Worm (Caenorhabditis elegans) whole organism, L4 larva: ENCODE data around the gene K11H12.4.
A peak's percentile ranks its signal among the peaks of the same experiment; 100 is the strongest.

Experiments
- F49E8.2 ChIP-seq: sonication (generic microtip); optimal IDR thresholded peaks from 2 replicates; lab custom pipeline; 2016; ENCODE audit warnings: missing compliant biosample characterization, mild to moderate bottlenecking, missing genetic modification characterization, borderline replicate concordance
- T26A8.4 ChIP-seq: fragments of 200-800 bp; sonication (Bioruptor generic); IDR thresholded peaks from 2 replicates; pipeline ENCODE4 v1.3.6; 2022; ENCODE audit warnings: missing genetic modification characterization, missing compliant biosample characterization
- ZK337.2 ChIP-seq: fragments of 200-800 bp; sonication (Bioruptor generic); IDR thresholded peaks from 2 replicates; pipeline ENCODE4 v1.3.6; 2022; ENCODE audit warnings: missing genetic modification reagents, missing genetic modification characterization, missing compliant biosample characterization
- aha-1 ChIP-seq: fragments of 150-350 bp; peaks from one replicate; lab custom pipeline; 2014; ENCODE audit warnings: missing biosample characterization, missing genetic modification characterization
- aly-2 ChIP-seq: sonication (generic microtip); optimal IDR thresholded peaks from 2 replicates; lab custom pipeline; 2018; ENCODE audit warnings: missing biosample characterization, missing genetic modification characterization
- ama-1 ChIP-seq: fragments of 150-350 bp; optimal IDR thresholded peaks from 2 replicates; lab custom pipeline; 2014; ENCODE audit warnings: inconsistent platforms, mixed read lengths
- ceh-20 ChIP-seq: fragments of 200-800 bp; sonication (Bioruptor generic); IDR thresholded peaks from 2 replicates; pipeline ENCODE4 v1.3.6; 2022; ENCODE audit warnings: missing genetic modification reagents, missing genetic modification characterization, missing compliant biosample characterization
- ceh-28 ChIP-seq: fragments of 150-350 bp; optimal IDR thresholded peaks from 2 replicates; lab custom pipeline; 2014; ENCODE audit warnings: missing biosample characterization, missing genetic modification reagents, missing genetic modification characterization
- ces-1 ChIP-seq: fragments of 150-350 bp; sonication (generic microtip); optimal IDR thresholded peaks from 4 replicates; lab custom pipeline; 2014; ENCODE audit warnings: missing biosample characterization, missing genetic modification reagents, missing genetic modification characterization
- ctbp-1 ChIP-seq: fragments of 200-800 bp; sonication (Bioruptor generic); IDR thresholded peaks from 2 replicates; pipeline ENCODE4 v1.3.6; 2022; ENCODE audit warnings: missing genetic modification reagents, missing genetic modification characterization, missing compliant biosample characterization
- daf-12 ChIP-seq: fragments of 150-350 bp; optimal IDR thresholded peaks from 2 replicates; lab custom pipeline; 2014; ENCODE audit warnings: missing biosample characterization, missing genetic modification reagents, missing genetic modification characterization
- daf-19 ChIP-seq: fragments of 200-800 bp; sonication (Bioruptor generic); conservative IDR thresholded peaks from 2 replicates; pipeline ENCODE4 v1.3.6; 2022; ENCODE audit warnings: missing genetic modification characterization, missing compliant biosample characterization
- daf-8 ChIP-seq: fragments of 200-800 bp; sonication (Bioruptor generic); IDR thresholded peaks from 2 replicates; pipeline ENCODE4 v1.3.6; 2022; ENCODE audit warnings: missing genetic modification characterization, missing compliant biosample characterization
- dmd-8 ChIP-seq: fragments of 200-800 bp; sonication (Bioruptor generic); IDR thresholded peaks from 2 replicates; pipeline ENCODE4 v1.3.6; 2022; ENCODE audit warnings: missing genetic modification characterization, missing compliant biosample characterization
- dve-1 ChIP-seq: sonication (generic microtip); optimal IDR thresholded peaks from 2 replicates; lab custom pipeline; 2017; ENCODE audit warnings: antibody characterized with exemption, mild to moderate bottlenecking, missing genetic modification characterization, missing compliant biosample characterization; ENCODE audit not compliant: insufficient read depth
- egl-43 ChIP-seq: fragments of 200-800 bp; sonication (Bioruptor generic); IDR thresholded peaks from 2 replicates; pipeline ENCODE4 v1.3.6; 2022; ENCODE audit warnings: missing genetic modification reagents, missing genetic modification characterization, missing compliant biosample characterization
- fos-1 ChIP-seq: fragments of 150-350 bp; optimal IDR thresholded peaks from 2 replicates; lab custom pipeline; 2014; ENCODE audit warnings: missing biosample characterization, missing genetic modification characterization
- gei-8 ChIP-seq: fragments of 200-800 bp; sonication (Bioruptor generic); optimal IDR thresholded peaks from 2 replicates; lab custom pipeline; 2018; ENCODE audit warnings: mild to moderate bottlenecking, missing genetic modification characterization, missing compliant biosample characterization
- hlh-30 ChIP-seq: sonication (generic microtip); optimal IDR thresholded peaks from 2 replicates; lab custom pipeline; 2017; ENCODE audit warnings: antibody characterized with exemption, mild to moderate bottlenecking, missing genetic modification characterization, missing compliant biosample characterization; ENCODE audit not compliant: insufficient read depth
- hmg-1.1 ChIP-seq: fragments of 200-800 bp; sonication (Bioruptor generic); IDR thresholded peaks from 2 replicates; pipeline ENCODE4 v1.3.6; 2022; ENCODE audit warnings: missing genetic modification reagents, missing genetic modification characterization, missing compliant biosample characterization
- lim-7 ChIP-seq: fragments of 200-800 bp; sonication (Bioruptor generic); IDR thresholded peaks from 2 replicates; pipeline ENCODE4 v1.3.6; 2022; ENCODE audit warnings: missing genetic modification characterization, missing compliant biosample characterization
- lin-1 ChIP-seq: fragments of 200-800 bp; sonication (Bioruptor generic); IDR thresholded peaks from 2 replicates; pipeline ENCODE4 v1.3.6; 2022; ENCODE audit warnings: missing genetic modification reagents, missing genetic modification characterization, missing compliant biosample characterization
- lin-13 ChIP-seq: fragments of 150-350 bp; optimal IDR thresholded peaks from 2 replicates; lab custom pipeline; 2014; ENCODE audit warnings: missing biosample characterization, missing genetic modification reagents, missing genetic modification characterization
- lin-29 ChIP-seq: fragments of 200-800 bp; sonication (Bioruptor generic); IDR thresholded peaks from 2 replicates; pipeline ENCODE4 v1.3.6; 2022; ENCODE audit warnings: missing genetic modification reagents, missing genetic modification characterization, missing compliant biosample characterization
- lin-39 ChIP-seq: fragments of 150-350 bp; optimal IDR thresholded peaks from 2 replicates; lab custom pipeline; 2014; ENCODE audit warnings: missing biosample characterization, missing genetic modification reagents, missing genetic modification characterization
- lir-3 ChIP-seq: sonication (generic microtip); optimal IDR thresholded peaks from 2 replicates; lab custom pipeline; 2016; ENCODE audit warnings: mild to moderate bottlenecking, missing genetic modification characterization, missing compliant biosample characterization
- lsy-2 ChIP-seq, 2 experiments: fragments of 150-350 bp in 1 of 2; sonication (generic microtip) in 1 of 2; optimal IDR thresholded peaks; 2 replicates each; lab custom pipeline; 2014 to 2017; ENCODE audit warnings: missing biosample characterization in 2 of 2, missing genetic modification characterization in 2 of 2
- madf-5 ChIP-seq, 2 experiments: fragments of 200-800 bp; sonication (Bioruptor generic); IDR thresholded peaks; 2 replicates each; pipeline ENCODE4 v1.3.6; 2022; ENCODE audit warnings: missing compliant biosample characterization in 2 of 2, missing genetic modification characterization in 2 of 2
- madf-9 ChIP-seq: fragments of 200-800 bp; sonication (Bioruptor generic); conservative IDR thresholded peaks from 2 replicates; pipeline ENCODE4 v1.3.6; 2022; ENCODE audit warnings: missing genetic modification reagents, missing genetic modification characterization, missing compliant biosample characterization
- mep-1 ChIP-seq: fragments of 150-350 bp; sonication (generic microtip); optimal IDR thresholded peaks from 3 replicates; lab custom pipeline; 2014; ENCODE audit warnings: missing biosample characterization, missing genetic modification characterization
- mxl-3 ChIP-seq: fragments of 200-800 bp; sonication (Bioruptor generic); optimal IDR thresholded peaks from 2 replicates; lab custom pipeline; 2018; ENCODE audit warnings: mild to moderate bottlenecking, missing genetic modification characterization, missing compliant biosample characterization
- nhr-111 ChIP-seq: fragments of 200-800 bp; sonication (Bioruptor generic); optimal IDR thresholded peaks from 2 replicates; lab custom pipeline; 2018; ENCODE audit warnings: mild to moderate bottlenecking, missing genetic modification characterization, missing compliant biosample characterization
- nhr-237 ChIP-seq: sonication (generic microtip); optimal IDR thresholded peaks from 2 replicates; lab custom pipeline; 2017; ENCODE audit warnings: missing biosample characterization, missing genetic modification characterization
- nhr-25 ChIP-seq: sonication (generic microtip); optimal IDR thresholded peaks from 2 replicates; lab custom pipeline; 2017; ENCODE audit warnings: missing genetic modification characterization, mild to moderate bottlenecking, missing compliant biosample characterization, antibody characterized with exemption, moderate library complexity, borderline replicate concordance; ENCODE audit not compliant: insufficient read depth
- nhr-28 ChIP-seq: fragments of 150-350 bp; optimal IDR thresholded peaks from 2 replicates; lab custom pipeline; 2014; ENCODE audit warnings: missing biosample characterization, missing genetic modification characterization
- nhr-48 ChIP-seq: sonication (generic microtip); optimal IDR thresholded peaks from 2 replicates; lab custom pipeline; 2016; ENCODE audit warnings: mild to moderate bottlenecking, missing genetic modification characterization, missing compliant biosample characterization
- nhr-6 ChIP-seq: fragments of 150-350 bp; optimal IDR thresholded peaks from 2 replicates; lab custom pipeline; 2014; ENCODE audit warnings: missing biosample characterization, missing genetic modification characterization
- nhr-76 ChIP-seq: fragments of 150-350 bp; optimal IDR thresholded peaks from 2 replicates; lab custom pipeline; 2014; ENCODE audit warnings: missing biosample characterization, missing genetic modification characterization
- nhr-77 ChIP-seq: fragments of 150-350 bp; optimal IDR thresholded peaks from 2 replicates; lab custom pipeline; 2014; ENCODE audit warnings: missing biosample characterization, missing genetic modification characterization
- php-3 ChIP-seq: fragments of 200-800 bp; sonication (Bioruptor generic); IDR thresholded peaks from 2 replicates; pipeline ENCODE4 v1.3.6; 2022; ENCODE audit warnings: missing genetic modification reagents, missing genetic modification characterization, missing compliant biosample characterization
- set-16 ChIP-seq: fragments of 200-800 bp; sonication (Bioruptor generic); IDR thresholded peaks from 2 replicates; pipeline ENCODE4 v1.3.6; 2022; ENCODE audit warnings: missing genetic modification reagents, missing genetic modification characterization, missing compliant biosample characterization
- skn-1 ChIP-seq: fragments of 150-350 bp; optimal IDR thresholded peaks from 2 replicates; lab custom pipeline; 2014; ENCODE audit warnings: missing biosample characterization, missing genetic modification characterization
- snpc-1.2 ChIP-seq: fragments of 200-800 bp; sonication (Bioruptor generic); IDR thresholded peaks from 2 replicates; pipeline ENCODE4 v1.3.6; 2022; ENCODE audit warnings: missing genetic modification reagents, missing genetic modification characterization, missing compliant biosample characterization
- snpc-4 ChIP-seq: fragments of 150-350 bp; optimal IDR thresholded peaks from 2 replicates; lab custom pipeline; 2014; ENCODE audit warnings: missing biosample characterization, missing genetic modification characterization
- spr-1 ChIP-seq: sonication (generic microtip); optimal IDR thresholded peaks from 2 replicates; lab custom pipeline; 2016; ENCODE audit warnings: mild to moderate bottlenecking, missing genetic modification characterization, missing compliant biosample characterization
- tag-97 ChIP-seq: fragments of 200-800 bp; sonication (Bioruptor generic); IDR thresholded peaks from 2 replicates; pipeline ENCODE4 v1.3.6; 2022; ENCODE audit warnings: missing genetic modification characterization, missing compliant biosample characterization
- tra-1 ChIP-seq: fragments of 200-800 bp; sonication (Bioruptor generic); IDR thresholded peaks from 2 replicates; pipeline ENCODE4 v1.3.6; 2022; ENCODE audit warnings: missing genetic modification reagents, missing genetic modification characterization, missing compliant biosample characterization
- unc-130 ChIP-seq: sonication (generic microtip); optimal IDR thresholded peaks from 2 replicates; lab custom pipeline; 2016; ENCODE audit warnings: missing genetic modification reagents, missing genetic modification characterization, missing compliant biosample characterization
- unc-39 ChIP-seq: sonication (generic microtip); optimal IDR thresholded peaks from 2 replicates; lab custom pipeline; 2017; ENCODE audit warnings: missing biosample characterization, missing genetic modification characterization
- unc-62 ChIP-seq, 3 experiments: fragments of 150-350 bp in 1 of 3; sonication (generic microtip); optimal IDR thresholded peaks in 2 of 3; peaks in 1 of 3; 1 replicate in 1 of 3; 2 replicates in 2 of 3; lab custom pipeline; 2014 to 2017; ENCODE audit warnings: missing biosample characterization in 3 of 3, missing genetic modification characterization in 3 of 3, missing genetic modification reagents in 3 of 3, missing genotype in 1 of 3
- vab-7 ChIP-seq: fragments of 200-800 bp; sonication (Bioruptor generic); IDR thresholded peaks from 2 replicates; pipeline ENCODE4 v1.3.6; 2022; ENCODE audit warnings: missing genetic modification reagents, missing genetic modification characterization, missing compliant biosample characterization
- zip-2 ChIP-seq: fragments of 150-350 bp; optimal IDR thresholded peaks from 2 replicates; lab custom pipeline; 2014; ENCODE audit warnings: missing biosample characterization, missing genetic modification characterization
- ztf-7 ChIP-seq: fragments of 150-350 bp; optimal IDR thresholded peaks from 2 replicates; lab custom pipeline; 2014; ENCODE audit warnings: missing biosample characterization, missing genetic modification characterization

The K11H12.4 gene

DNA sequence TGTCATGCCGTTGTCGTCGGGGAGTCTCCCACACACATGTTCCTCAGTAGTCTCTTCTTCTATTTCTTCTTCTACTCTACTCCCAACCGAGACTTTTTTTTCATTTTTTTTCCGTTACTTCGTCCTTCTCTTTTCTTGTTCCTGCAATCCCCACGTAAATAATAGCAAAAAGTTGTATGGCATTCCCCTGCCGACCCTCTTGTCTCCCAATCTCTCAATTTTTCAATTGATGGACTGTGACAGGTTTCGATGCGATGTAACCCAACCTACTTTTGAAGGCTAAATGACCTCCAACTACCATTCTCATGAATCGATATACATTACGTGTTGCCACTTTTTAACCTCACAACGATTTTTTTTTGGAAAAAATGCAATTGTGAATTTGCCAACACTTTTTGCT, 11.6 kb downstream of the K11H12.4 start:
- TF ChIP-seq lim-7 (no peak), zip-2 (no peak), lin-1 (no peak), snpc-4 (tag; lab: Kevin White, UChicago) (no peak), fos-1 (tag; lab: Kevin White, UChicago) (no peak), T26A8.4 (no peak), ces-1 (GFP tag; lab: Kevin White, UChicago) (no peak), mxl-3 (GFP tag; lab: Kevin White, UChicago) (no peak), nhr-111 (GFP tag; lab: Kevin White, UChicago) (no peak), skn-1 (tag; lab: Kevin White, UChicago) (no peak), madf-9 (GFP tag; lab: Robert Waterston, UW) (no peak), lir-3 (tag; lab: Kevin White, UChicago) (no peak), ceh-28 (tag; lab: Kevin White, UChicago) (no peak), hmg-1.1 (GFP tag; lab: Robert Waterston, UW) (0 out of 2 replicates have a peak, but pooled peaks have one; percentile 4), gei-8 (GFP tag; lab: Kevin White, UChicago) (no peak), tra-1 (GFP tag; lab: Robert Waterston, UW) (0 out of 2 replicates have a peak, but pooled peaks have one; percentile 32), aha-1 (tag; lab: Kevin White, UChicago) (no peak), unc-62 (GFP tag; optimal IDR thresholded peaks at IDR 0.05 in 1 of 2; lab: Kevin White, UChicago) (peak in 1 of 2 experiments; percentile 69), unc-62 (tag; optimal IDR thresholded peaks at IDR 0.05; lab: Kevin White, UChicago) (no peak), spr-1 (tag; lab: Kevin White, UChicago) (no peak), vab-7 (no peak), ctbp-1 (GFP tag; lab: Robert Waterston, UW) (no peak), F49E8.2 (tag; lab: Kevin White, UChicago) (no peak), set-16 (no peak), nhr-6 (tag; lab: Kevin White, UChicago) (no peak), nhr-76 (tag; lab: Kevin White, UChicago) (no peak), unc-130 (GFP tag; lab: Kevin White, UChicago) (no peak), lin-29 (GFP tag; lab: Robert Waterston, UW) (no peak), madf-5 (GFP tag; IDR thresholded peaks at IDR 0.05; lab: Robert Waterston, UW) (no peak), lsy-2 (tag; optimal IDR thresholded peaks at IDR 0.05; lab: Kevin White, UChicago) (peak in 1 of 2 experiments; percentile 25), lin-39 (tag; lab: Kevin White, UChicago) (no peak), aly-2 (tag; lab: Kevin White, UChicago) (no peak), ceh-20 (peak; percentile 60), daf-19 (GFP tag; lab: Robert Waterston, UW) (no peak), tag-97 (GFP tag; lab: Robert Waterston, UW) (no peak), nhr-237 (tag; lab: Kevin White, UChicago) (no peak), nhr-48 (no peak), nhr-77 (tag; lab: Kevin White, UChicago) (no peak), hlh-30 (tag; lab: Kevin White, UChicago) (no peak), nhr-25 (tag; lab: Kevin White, UChicago) (peak; percentile 12), daf-8 (GFP tag; lab: Robert Waterston, UW) (no peak), ama-1 (lab: Kevin White, UChicago) (no peak), lin-13 (GFP tag; lab: Kevin White, UChicago) (no peak), ztf-7 (tag; lab: Kevin White, UChicago) (no peak), dve-1 (tag; lab: Kevin White, UChicago) (no peak), dmd-8 (GFP tag; lab: Robert Waterston, UW) (no peak), daf-12 (tag; lab: Kevin White, UChicago) (no peak), egl-43 (no peak), mep-1 (peak; percentile 57), snpc-1.2 (no peak), unc-39 (tag; lab: Kevin White, UChicago) (no peak), ZK337.2 (GFP tag; lab: Robert Waterston, UW) (no peak), nhr-28 (tag; lab: Kevin White, UChicago) (peak; percentile 21), php-3 (GFP tag; lab: Robert Waterston, UW) (no peak)
